Fruit fly (Drosophila melanogaster): ENCODE data around the gene CG46280.

Gene CG46280

dm6 chr3R:12982167-12982981, 48.1 kb downstream of the CG46280 start (continued):
- TF ChIP-seq CG7372 (GFP tag; IDR thresholded peaks at IDR 0.05) (0 out of 2 replicates have a peak, but pooled peaks have one; percentile 33), CG34224 (GFP tag; IDR thresholded peaks at IDR 0.05; ENCODE audit: partially characterized antibody) (no peak), CG8924 (tag; optimal IDR thresholded peaks at IDR 0.05) (peak; percentile 60), Jarid2 (GFP tag; optimal IDR thresholded peaks at IDR 0.05) (no peak), gt (GFP tag; IDR thresholded peaks at IDR 0.05) (no peak), CG16863 (GFP tag; optimal IDR thresholded peaks at IDR 0.05) (no peak), Max (GFP tag; optimal IDR thresholded peaks at IDR 0.05) (peak; percentile 47), Sox100B (GFP tag; optimal IDR thresholded peaks at IDR 0.05) (peak; percentile 60), CG14667 (GFP tag; IDR thresholded peaks at IDR 0.05) (peak; percentile 35; the same call in 1 of the 2 replicates), pfk (GFP tag; optimal IDR thresholded peaks at IDR 0.05) (no peak), bsh (GFP tag; optimal IDR thresholded peaks at IDR 0.05) (peak; percentile 23 to 67), en (GFP tag; optimal IDR thresholded peaks at IDR 0.05) (no peak), Trl (optimal IDR thresholded peaks at IDR 0.05) (no peak), Trl (GFP tag; optimal IDR thresholded peaks at IDR 0.05) (no peak), odd (GFP tag; optimal IDR thresholded peaks at IDR 0.05) (peak; percentile 55), pum (GFP tag; optimal IDR thresholded peaks at IDR 0.05) (no peak), br (optimal IDR thresholded peaks at IDR 0.05) (no peak), Atf-2 (GFP tag; optimal IDR thresholded peaks at IDR 0.05) (no peak), lbe (GFP tag; optimal IDR thresholded peaks at IDR 0.05) (peak; percentile 20), ranshi (GFP tag; IDR thresholded peaks at IDR 0.05) (peak; percentile 58; the same call in 1 of the 2 replicates), Chrac-16 (GFP tag; optimal IDR thresholded peaks at IDR 0.05) (peak; percentile 39), CG17568 (GFP tag; optimal IDR thresholded peaks at IDR 0.05) (peak; percentile 33), CG12155 (GFP tag; optimal IDR thresholded peaks at IDR 0.05) (peak; percentile 44), NC2β (GFP tag; optimal IDR thresholded peaks at IDR 0.05) (peak; percentile 1), CG1603 (tag; optimal IDR thresholded peaks at IDR 0.05) (no peak), chn (GFP tag; optimal IDR thresholded peaks at IDR 0.05) (peak; percentile 62), slou (GFP tag; optimal IDR thresholded peaks at IDR 0.05) (peak; percentile 38), cas (GFP tag; IDR thresholded peaks at IDR 0.05) (0 out of 2 replicates have a peak, but pooled peaks have one; percentile 10), CG17186 (GFP tag; optimal IDR thresholded peaks at IDR 0.05) (no peak), dmrt99B (tag; optimal IDR thresholded peaks at IDR 0.05) (peak; percentile 72), crc (GFP tag; optimal IDR thresholded peaks at IDR 0.05) (peak; percentile 13), hbn (GFP tag; IDR thresholded peaks at IDR 0.05; ENCODE audit: partially characterized antibody) (no peak), Pdp1 (GFP tag; optimal IDR thresholded peaks at IDR 0.05) (peak in 1 of 2 experiments; percentile 4), nau (GFP tag; optimal IDR thresholded peaks at IDR 0.05) (no peak), kni (GFP tag; optimal IDR thresholded peaks at IDR 0.05) (peak; percentile 29), CG12391 (tag; optimal IDR thresholded peaks at IDR 0.05) (peak; percentile 75), GATAe (GFP tag; conservative IDR thresholded peaks at IDR 0.05) (no peak), CG15269 (tag; optimal IDR thresholded peaks at IDR 0.05) (peak; percentile 83), Xrp1 (GFP tag; IDR thresholded peaks at IDR 0.05) (peak; percentile 58; the same call in 1 of the 2 replicates), CG4328 (GFP tag; optimal IDR thresholded peaks at IDR 0.05) (peak; percentile 58), CG5180 (GFP tag; optimal IDR thresholded peaks at IDR 0.05) (peak; percentile 60), D19A (tag; optimal IDR thresholded peaks at IDR 0.05) (peak; percentile 54), dimm (GFP tag; IDR thresholded peaks at IDR 0.05) (0 out of 2 replicates have a peak, but pooled peaks have one; percentile 23), Hr39 (optimal IDR thresholded peaks at IDR 0.05) (no peak), CG12942 (GFP tag; optimal IDR thresholded peaks at IDR 0.05) (peak; percentile 20), lilli (GFP tag; optimal IDR thresholded peaks at IDR 0.05) (peak; percentile 63), CG11504 (tag; optimal IDR thresholded peaks at IDR 0.05) (peak; percentile 78), salm (tag; optimal IDR thresholded peaks at IDR 0.05) (no peak), disco-r (GFP tag; optimal IDR thresholded peaks at IDR 0.05) (peak; percentile 12)

Data from whole organism, embryonic.